Worm (Caenorhabditis elegans) whole organism, L2 larva: ENCODE measurements around the gene tag-267.

Source experiments
- C34F6.9 ChIP-seq: fragments of 150-350 bp; optimal IDR thresholded peaks from 2 replicates; lab custom pipeline; 2014; ENCODE audit warnings: missing biosample characterization, missing genetic modification characterization
- F13H6.1 ChIP-seq: sonication (generic microtip); optimal IDR thresholded peaks from 2 replicates; lab custom pipeline; 2016; ENCODE audit warnings: missing genetic modification characterization, missing compliant biosample characterization
- R02D3.7 ChIP-seq: fragments of 150-350 bp; optimal IDR thresholded peaks from 2 replicates; lab custom pipeline; 2014; ENCODE audit warnings: missing biosample characterization, missing genetic modification characterization
- Y55F3AM.14 ChIP-seq: fragments of 200-800 bp; sonication (Bioruptor generic); optimal IDR thresholded peaks from 2 replicates; lab custom pipeline; 2018; ENCODE audit warnings: mild to moderate bottlenecking, missing genetic modification characterization, missing compliant biosample characterization
- ZK546.5 ChIP-seq: sonication (generic microtip); optimal IDR thresholded peaks from 2 replicates; lab custom pipeline; 2017; ENCODE audit warnings: missing biosample characterization, missing genetic modification characterization
- alr-1 ChIP-seq: fragments of 150-350 bp; optimal IDR thresholded peaks from 2 replicates; lab custom pipeline; 2014; ENCODE audit warnings: missing biosample characterization, missing genetic modification characterization
- aly-2 ChIP-seq: fragments of 150-350 bp; optimal IDR thresholded peaks from 2 replicates; lab custom pipeline; 2014; ENCODE audit warnings: missing biosample characterization, missing genetic modification characterization
- ama-1 ChIP-seq: fragments of 150-350 bp; optimal IDR thresholded peaks from 2 replicates; lab custom pipeline; 2018; ENCODE audit warnings: inconsistent platforms
- blmp-1 ChIP-seq: sonication (generic microtip); optimal IDR thresholded peaks from 2 replicates; lab custom pipeline; 2017; ENCODE audit warnings: missing genetic modification characterization, mild to moderate bottlenecking, missing compliant biosample characterization, antibody characterized with exemption, moderate library complexity; ENCODE audit not compliant: insufficient read depth
- ceh-16 ChIP-seq: fragments of 150-350 bp; optimal IDR thresholded peaks from 2 replicates; lab custom pipeline; 2014; ENCODE audit warnings: missing biosample characterization, missing genetic modification characterization
- ceh-82 ChIP-seq: fragments of 150-350 bp; optimal IDR thresholded peaks from 2 replicates; lab custom pipeline; 2014; ENCODE audit warnings: missing biosample characterization, missing genetic modification characterization
- crh-2 ChIP-seq: sonication (generic microtip); optimal IDR thresholded peaks from 2 replicates; lab custom pipeline; 2017; ENCODE audit warnings: missing biosample characterization, missing genetic modification characterization
- dmd-4 ChIP-seq: sonication (generic microtip); optimal IDR thresholded peaks from 2 replicates; lab custom pipeline; 2017; ENCODE audit warnings: missing biosample characterization, missing genetic modification characterization
- egl-27 ChIP-seq: sonication (generic microtip); optimal IDR thresholded peaks from 3 replicates; lab custom pipeline; 2017; ENCODE audit warnings: missing biosample characterization, missing genetic modification reagents, missing genetic modification characterization
- elt-1 ChIP-seq: fragments of 150-350 bp; optimal IDR thresholded peaks from 2 replicates; lab custom pipeline; 2014; ENCODE audit warnings: missing biosample characterization, missing genetic modification characterization
- elt-3 ChIP-seq: sonication (generic microtip); optimal IDR thresholded peaks from 2 replicates; lab custom pipeline; 2017; ENCODE audit warnings: missing biosample characterization, missing genetic modification characterization
- fos-1 ChIP-seq: fragments of 150-350 bp; optimal IDR thresholded peaks from 2 replicates; lab custom pipeline; 2014; ENCODE audit warnings: missing biosample characterization, missing genetic modification characterization
- gmeb-1 ChIP-seq: fragments of 150-350 bp; optimal IDR thresholded peaks from 2 replicates; lab custom pipeline; 2014; ENCODE audit warnings: missing biosample characterization, missing genetic modification characterization
- lin-11 ChIP-seq: fragments of 150-350 bp; sonication (generic microtip); optimal IDR thresholded peaks from 2 replicates; lab custom pipeline; 2014; ENCODE audit warnings: missing biosample characterization, missing genetic modification characterization, inconsistent platforms, mixed read lengths
- lin-13 ChIP-seq: fragments of 150-350 bp; optimal IDR thresholded peaks from 2 replicates; lab custom pipeline; 2014; ENCODE audit warnings: missing biosample characterization, missing genetic modification reagents, missing genetic modification characterization
- lin-39 ChIP-seq: fragments of 150-350 bp; optimal IDR thresholded peaks from 2 replicates; lab custom pipeline; 2014; ENCODE audit warnings: missing biosample characterization, missing genetic modification reagents, missing genetic modification characterization
- lsy-2 ChIP-seq, 2 experiments: fragments of 150-350 bp in 1 of 2; sonication (generic microtip) in 1 of 2; optimal IDR thresholded peaks; 2 replicates each; lab custom pipeline; 2014 to 2017; ENCODE audit warnings: missing biosample characterization in 2 of 2, missing genetic modification characterization in 2 of 2
- mab-5 ChIP-seq: fragments of 150-350 bp; optimal IDR thresholded peaks from 2 replicates; lab custom pipeline; 2014; ENCODE audit warnings: missing biosample characterization, missing genetic modification characterization
- mbf-1 ChIP-seq: sonication (generic microtip); optimal IDR thresholded peaks from 2 replicates; lab custom pipeline; 2017; ENCODE audit warnings: missing biosample characterization, missing genetic modification characterization
- mdl-1 ChIP-seq, 2 experiments: fragments of 150-350 bp in 1 of 2; sonication (generic microtip) in 1 of 2; optimal IDR thresholded peaks; 2 replicates each; lab custom pipeline; 2017; ENCODE audit warnings: missing biosample characterization in 2 of 2, missing genetic modification characterization in 2 of 2
- nhr-10 ChIP-seq: sonication (generic microtip); optimal IDR thresholded peaks from 2 replicates; lab custom pipeline; 2017; ENCODE audit warnings: missing biosample characterization, missing genetic modification characterization
- nhr-11 ChIP-seq: fragments of 150-350 bp; optimal IDR thresholded peaks from 2 replicates; lab custom pipeline; 2014; ENCODE audit warnings: missing biosample characterization, missing genetic modification characterization
- nhr-12 ChIP-seq: fragments of 150-350 bp; optimal IDR thresholded peaks from 2 replicates; lab custom pipeline; 2014; ENCODE audit warnings: missing biosample characterization, missing genetic modification characterization
- nhr-129 ChIP-seq: fragments of 150-350 bp; optimal IDR thresholded peaks from 2 replicates; lab custom pipeline; 2014; ENCODE audit warnings: missing biosample characterization, missing genetic modification characterization
- nhr-21 ChIP-seq: fragments of 150-350 bp; optimal IDR thresholded peaks from 2 replicates; lab custom pipeline; 2014; ENCODE audit warnings: missing biosample characterization, missing genetic modification characterization
- nhr-23 ChIP-seq: fragments of 150-350 bp; optimal IDR thresholded peaks from 2 replicates; lab custom pipeline; 2014; ENCODE audit warnings: missing biosample characterization, missing genetic modification reagents, missing genetic modification characterization
- nhr-237 ChIP-seq: fragments of 150-350 bp; optimal IDR thresholded peaks from 2 replicates; lab custom pipeline; 2014; ENCODE audit warnings: missing biosample characterization, missing genetic modification characterization
- nhr-25 ChIP-seq: fragments of 150-350 bp; sonication (generic microtip); optimal IDR thresholded peaks from 3 replicates; lab custom pipeline; 2014; ENCODE audit warnings: missing biosample characterization, missing genetic modification characterization
- nhr-6 ChIP-seq: fragments of 150-350 bp; optimal IDR thresholded peaks from 2 replicates; lab custom pipeline; 2014; ENCODE audit warnings: missing biosample characterization, missing genetic modification characterization
- nhr-77 ChIP-seq: fragments of 150-350 bp; optimal IDR thresholded peaks from 2 replicates; lab custom pipeline; 2014; ENCODE audit warnings: missing biosample characterization, missing genetic modification characterization
- peb-1 ChIP-seq: fragments of 150-350 bp; optimal IDR thresholded peaks from 2 replicates; lab custom pipeline; 2014; ENCODE audit warnings: missing biosample characterization, missing genetic modification characterization
- sem-4 ChIP-seq: fragments of 150-350 bp; optimal IDR thresholded peaks from 2 replicates; lab custom pipeline; 2014; ENCODE audit warnings: missing biosample characterization, missing genetic modification reagents, missing genetic modification characterization
- skn-1 ChIP-seq: sonication (generic microtip); optimal IDR thresholded peaks from 2 replicates; lab custom pipeline; 2017; ENCODE audit warnings: missing biosample characterization, missing genetic modification characterization
- sma-3 ChIP-seq: sonication (generic microtip); optimal IDR thresholded peaks from 2 replicates; lab custom pipeline; 2016; ENCODE audit warnings: missing genetic modification reagents, missing genetic modification characterization, missing compliant biosample characterization
- sma-9 ChIP-seq, 2 experiments: fragments of 150-350 bp in 1 of 2; sonication (generic microtip) in 1 of 2; optimal IDR thresholded peaks; 2 replicates each; lab custom pipeline; 2014 to 2016; ENCODE audit warnings: missing genetic modification characterization in 2 of 2, mild to moderate bottlenecking in 1 of 2, missing biosample characterization in 1 of 2, missing compliant biosample characterization in 1 of 2, missing genetic modification reagents in 1 of 2, moderate library complexity in 1 of 2
- snpc-4 ChIP-seq: fragments of 150-350 bp; optimal IDR thresholded peaks from 2 replicates; lab custom pipeline; 2014; ENCODE audit warnings: missing biosample characterization, missing genetic modification characterization
- unc-39 ChIP-seq: fragments of 150-350 bp; optimal IDR thresholded peaks from 2 replicates; lab custom pipeline; 2014; ENCODE audit warnings: missing biosample characterization, missing genetic modification characterization
- unc-55 ChIP-seq: fragments of 150-350 bp; sonication (generic microtip); optimal IDR thresholded peaks from 3 replicates; lab custom pipeline; 2014; ENCODE audit warnings: missing biosample characterization, missing genetic modification reagents, missing genetic modification characterization
- unc-62 ChIP-seq: fragments of 150-350 bp; optimal IDR thresholded peaks from 2 replicates; lab custom pipeline; 2014; ENCODE audit warnings: missing biosample characterization, missing genetic modification reagents, missing genetic modification characterization
- zag-1 ChIP-seq: fragments of 150-350 bp; optimal IDR thresholded peaks from 2 replicates; lab custom pipeline; 2014; ENCODE audit warnings: missing biosample characterization, missing genetic modification characterization
- ztf-1 ChIP-seq: fragments of 200-800 bp; sonication (Bioruptor generic); conservative IDR thresholded peaks from 2 replicates; pipeline ENCODE4 v1.3.6; 2022; ENCODE audit warnings: missing genetic modification characterization, missing compliant biosample characterization
- ztf-11 ChIP-seq: sonication (generic microtip); optimal IDR thresholded peaks from 2 replicates; lab custom pipeline; 2017; ENCODE audit warnings: missing biosample characterization, missing genetic modification characterization
- ztf-4 ChIP-seq: fragments of 150-350 bp; optimal IDR thresholded peaks from 2 replicates; lab custom pipeline; 2014; ENCODE audit warnings: missing biosample characterization, missing genetic modification characterization

The tag-267 gene

DNA sequence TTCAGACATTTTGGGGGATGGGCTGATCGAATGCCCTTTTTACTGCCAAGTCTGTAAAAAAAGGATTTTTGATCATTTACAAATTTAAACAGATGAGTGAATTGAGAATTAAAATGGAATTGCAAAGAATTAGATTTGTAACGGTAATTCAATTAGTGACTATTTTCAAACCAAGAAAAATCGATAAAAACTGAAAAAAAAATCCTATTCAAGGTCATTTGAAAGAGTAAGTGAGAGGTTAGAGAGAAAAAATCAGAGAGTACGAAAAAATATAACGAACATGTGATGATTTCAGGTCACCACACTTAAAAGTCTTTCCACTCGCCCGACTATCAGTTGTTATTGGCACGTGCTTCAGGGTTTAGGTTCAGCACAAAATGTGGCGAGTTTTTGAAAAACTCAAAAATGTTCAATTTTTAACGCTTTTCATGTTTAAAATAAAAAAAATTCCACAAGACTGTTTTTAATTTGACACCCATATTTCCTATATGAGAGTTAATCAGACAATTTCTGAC, 20.3 kb upstream of the tag-267 start, which contains the start of gene T19C3.4:
Gene T19C3.4, minus strand, starts transcription at position 51 of the 515 bp plus-strand sequence.
- TF ChIP-seq elt-1 (tag; lab: Kevin White, UChicago), result no peak
- TF ChIP-seq crh-2 (tag; lab: Kevin White, UChicago), result peak; percentile 17
- peak; percentile 20 for TF ChIP-seq fos-1 (tag; lab: Kevin White, UChicago)
- TF ChIP-seq skn-1 (tag; lab: Kevin White, UChicago), result no peak
- no peak for TF ChIP-seq aly-2 (tag; lab: Kevin White, UChicago)
- TF ChIP-seq sma-9 (GFP tag; optimal IDR thresholded peaks at IDR 0.05; lab: Kevin White, UChicago), result peak; percentile 36
- TF ChIP-seq sma-9 (tag; optimal IDR thresholded peaks at IDR 0.05; lab: Kevin White, UChicago), result no peak

DNA sequence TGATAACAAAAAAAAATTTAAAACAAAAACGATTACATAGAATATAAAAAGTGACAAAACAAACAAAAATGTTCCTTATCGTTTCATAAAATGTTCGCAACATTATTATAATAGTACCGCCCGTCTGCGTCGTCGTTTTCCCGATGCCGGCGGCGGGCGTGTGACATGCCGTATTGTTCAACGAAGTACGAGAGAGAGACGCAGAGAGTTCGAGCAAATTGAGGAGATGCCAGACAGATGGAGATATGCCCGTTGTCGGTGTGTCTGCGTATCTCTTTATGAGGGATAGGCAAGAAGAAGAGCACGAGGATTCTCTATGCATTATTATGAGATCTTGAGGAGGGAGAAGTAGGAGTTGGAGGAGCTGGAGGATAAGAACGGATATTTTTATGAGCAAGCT, 16.8 kb upstream of the tag-267 start:
- TF ChIP-seq nhr-10, result no peak
- TF ChIP-seq fos-1 (tag; lab: Kevin White, UChicago), result peak; percentile 99
- TF ChIP-seq ZK546.5 (tag; lab: Kevin White, UChicago), result no peak
- TF ChIP-seq nhr-23, result no peak
- peak; percentile 92 for TF ChIP-seq sma-9 (GFP tag; optimal IDR thresholded peaks at IDR 0.05; lab: Kevin White, UChicago)
- TF ChIP-seq sma-9 (tag; optimal IDR thresholded peaks at IDR 0.05; lab: Kevin White, UChicago), result no peak
- peak; percentile 77 for TF ChIP-seq lin-13 (GFP tag; lab: Kevin White, UChicago)
- TF ChIP-seq mdl-1 (tag; optimal IDR thresholded peaks at IDR 0.05; lab: Kevin White, UChicago), result peak; percentile 40 to 84
- TF ChIP-seq nhr-237, result no peak
- peak; percentile 60 for TF ChIP-seq ztf-4 (tag; lab: Kevin White, UChicago)
- TF ChIP-seq nhr-12 (tag; lab: Kevin White, UChicago), result no peak
- TF ChIP-seq unc-55 (GFP tag; lab: Kevin White, UChicago), result peak; percentile 88
- peak; percentile 73 for TF ChIP-seq gmeb-1 (tag; lab: Kevin White, UChicago)
- no peak for TF ChIP-seq nhr-77 (tag; lab: Kevin White, UChicago)
- peak; percentile 95 for TF ChIP-seq C34F6.9
- no peak for TF ChIP-seq elt-3 (tag; lab: Kevin White, UChicago)
- TF ChIP-seq nhr-11 (tag; lab: Kevin White, UChicago), result no peak
- peak; percentile 84 for TF ChIP-seq nhr-21 (tag; lab: Kevin White, UChicago)
- TF ChIP-seq Y55F3AM.14 (GFP tag; lab: Kevin White, UChicago), result peak; percentile 59
- no peak for TF ChIP-seq ceh-82 (tag; lab: Kevin White, UChicago)
- TF ChIP-seq sma-3 (GFP tag; lab: Kevin White, UChicago), result peak; percentile 83
- TF ChIP-seq ama-1 (lab: Kevin White, UChicago), result peak; percentile 22
- peak; percentile 86 for TF ChIP-seq zag-1
- no peak for TF ChIP-seq skn-1 (tag; lab: Kevin White, UChicago)
- peak; percentile 92 for TF ChIP-seq crh-2 (tag; lab: Kevin White, UChicago)
- no peak for TF ChIP-seq elt-1 (tag; lab: Kevin White, UChicago)
- TF ChIP-seq alr-1 (tag; lab: Kevin White, UChicago), result peak; percentile 65
- TF ChIP-seq ztf-1 (GFP tag; lab: Robert Waterston, UW), result no peak
- TF ChIP-seq blmp-1, result peak; percentile 24
- TF ChIP-seq mab-5, result peak; percentile 69
- TF ChIP-seq unc-39, result no peak
- TF ChIP-seq nhr-6 (tag; lab: Kevin White, UChicago), result peak; percentile 30
- no peak for TF ChIP-seq R02D3.7 (tag; lab: Kevin White, UChicago)
- peak; percentile 77 for TF ChIP-seq nhr-25 (tag; lab: Kevin White, UChicago)
- peak in 1 of 2 experiments; percentile 86 for TF ChIP-seq lsy-2 (tag; optimal IDR thresholded peaks at IDR 0.05; lab: Kevin White, UChicago)
- no peak for TF ChIP-seq mbf-1 (tag; lab: Kevin White, UChicago)
- TF ChIP-seq ceh-16 (tag; lab: Kevin White, UChicago), result no peak
- peak; percentile 94 for TF ChIP-seq peb-1
- no peak for TF ChIP-seq dmd-4 (tag; lab: Kevin White, UChicago)
- peak; percentile 95 for TF ChIP-seq F13H6.1
- no peak for TF ChIP-seq lin-39 (tag; lab: Kevin White, UChicago)
- peak; percentile 65 for TF ChIP-seq snpc-4
- peak; percentile 67 for TF ChIP-seq egl-27 (tag; lab: Kevin White, UChicago)
- no peak for TF ChIP-seq unc-62 (GFP tag; lab: Kevin White, UChicago)
- peak; percentile 51 for TF ChIP-seq sem-4 (tag; lab: Kevin White, UChicago)
- TF ChIP-seq aly-2 (tag; lab: Kevin White, UChicago), result no peak
- peak; percentile 85 for TF ChIP-seq lin-11 (tag; lab: Kevin White, UChicago)
- no peak for TF ChIP-seq ztf-11 (tag; lab: Kevin White, UChicago)
- TF ChIP-seq nhr-129, result peak; percentile 92
- TF ChIP-seq, all 48 proteins: peak for 27
